Fruit fly (Drosophila melanogaster): Measurements from ENCODE around the gene Atg12.

Gene Atg12

DNA sequence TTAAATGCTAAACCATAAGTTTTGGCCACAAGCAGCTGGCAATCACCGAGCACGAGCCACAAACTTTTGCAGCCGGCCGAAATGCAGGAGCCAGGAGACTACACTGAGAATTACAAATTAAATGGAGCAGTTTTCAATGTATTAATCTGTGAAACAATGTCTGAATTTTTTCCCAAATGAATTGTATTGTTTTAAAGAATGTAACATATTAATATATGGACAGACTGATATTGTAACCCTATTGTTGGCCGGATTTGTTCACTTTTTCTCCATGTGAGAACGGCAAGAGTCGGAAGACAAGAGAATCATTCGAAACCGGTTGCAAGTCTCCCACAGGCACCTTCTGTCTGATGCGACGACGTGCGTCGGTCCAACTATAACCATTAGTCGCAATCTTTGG is 21.7 kb upstream of the Atg12 start (continued):
- peak; percentile 85 for TF ChIP-seq OdsH (GFP tag; optimal IDR thresholded peaks at IDR 0.05)
- TF ChIP-seq CG10669 (GFP tag; optimal IDR thresholded peaks at IDR 0.05): peak; percentile 86
- peak; percentile 50 for TF ChIP-seq Hr4 (GFP tag; optimal IDR thresholded peaks at IDR 0.05)
- TF ChIP-seq CG34406 (GFP tag; optimal IDR thresholded peaks at IDR 0.05): peak; percentile 85
- peak; percentile 48 for TF ChIP-seq dac (GFP tag; optimal IDR thresholded peaks at IDR 0.05)
- peak; percentile 80 for TF ChIP-seq CG9139 (GFP tag; optimal IDR thresholded peaks at IDR 0.05)
- TF ChIP-seq CG4318 (GFP tag; optimal IDR thresholded peaks at IDR 0.05): peak; percentile 17
- peak; percentile 95 for TF ChIP-seq Met (GFP tag; optimal IDR thresholded peaks at IDR 0.05)
- TF ChIP-seq dsx (GFP tag; optimal IDR thresholded peaks at IDR 0.05; ENCODE audit: poor library complexity, severe bottlenecking): peak; percentile 91
- peak; percentile 91 for TF ChIP-seq lz (GFP tag; optimal IDR thresholded peaks at IDR 0.05)
- peak; percentile 76 for TF ChIP-seq Lpt (GFP tag; optimal IDR thresholded peaks at IDR 0.05)
- peak; percentile 85 for TF ChIP-seq Ets21C (GFP tag; optimal IDR thresholded peaks at IDR 0.05)
- TF ChIP-seq vri (GFP tag; optimal IDR thresholded peaks at IDR 0.05): peak; percentile 89

- TF ChIP-seq fd59A (GFP tag; optimal IDR thresholded peaks at IDR 0.05) (no peak), CG10631 (GFP tag; optimal IDR thresholded peaks at IDR 0.05) (no peak), fkh (GFP tag; optimal IDR thresholded peaks at IDR 0.05) (peak; percentile 70), cyc (GFP tag; optimal IDR thresholded peaks at IDR 0.05) (peak; percentile 22), CG3032 (tag; optimal IDR thresholded peaks at IDR 0.05) (peak; percentile 12), CG8319 (GFP tag; optimal IDR thresholded peaks at IDR 0.05) (no peak), dsx (GFP tag; optimal IDR thresholded peaks at IDR 0.05; ENCODE audit: poor library complexity, severe bottlenecking) (no peak), CG6163 (GFP tag; IDR thresholded peaks at IDR 0.05) (no peak), pdm3 (GFP tag; optimal IDR thresholded peaks at IDR 0.05) (no peak), topi (GFP tag; optimal IDR thresholded peaks at IDR 0.05) (peak; percentile 8), Eip78C (GFP tag) (peak; percentile 21), lz (GFP tag; optimal IDR thresholded peaks at IDR 0.05) (peak; percentile 24)
Observed at dm6 chr3L:12115966-12116735, 20.6 kb upstream of the Atg12 start, which contains the start of gene vers. Gene vers, plus strand, starts transcription at chr3L:12116101.

dm6 chr3L:12118156-12118555 is 18.6 kb upstream of the Atg12 start, which contains the start of gene ssp:
Gene ssp, plus strand, starts transcription at chr3L:12118257.
- no peak for TF ChIP-seq Hr4 (GFP tag; optimal IDR thresholded peaks at IDR 0.05)
- no peak for TF ChIP-seq Sox102F (GFP tag; optimal IDR thresholded peaks at IDR 0.05)
- TF ChIP-seq Eip93F (GFP tag; optimal IDR thresholded peaks at IDR 0.05): no peak
- TF ChIP-seq CG11294 (GFP tag; IDR thresholded peaks at IDR 0.05): no peak
- no peak for TF ChIP-seq pdm3 (GFP tag; optimal IDR thresholded peaks at IDR 0.05)
- peak; percentile 17 for TF ChIP-seq esn (GFP tag; optimal IDR thresholded peaks at IDR 0.05)
- no peak for TF ChIP-seq CG7368 (GFP tag; optimal IDR thresholded peaks at IDR 0.05)
- TF ChIP-seq CG3032 (tag; optimal IDR thresholded peaks at IDR 0.05): no peak
- no peak for TF ChIP-seq Eip75B (GFP tag; optimal IDR thresholded peaks at IDR 0.05)
- TF ChIP-seq topi (GFP tag; optimal IDR thresholded peaks at IDR 0.05): no peak
- no peak for TF ChIP-seq CG6163 (GFP tag; IDR thresholded peaks at IDR 0.05)
- TF ChIP-seq CG3919 (GFP tag; optimal IDR thresholded peaks at IDR 0.05): no peak
- TF ChIP-seq net (GFP tag; optimal IDR thresholded peaks at IDR 0.05): no peak
- no peak for TF ChIP-seq CG9139 (GFP tag; optimal IDR thresholded peaks at IDR 0.05)
- TF ChIP-seq ss (GFP tag; optimal IDR thresholded peaks at IDR 0.05): no peak
- TF ChIP-seq Sox15 (GFP tag; optimal IDR thresholded peaks at IDR 0.05): no peak
- no peak for TF ChIP-seq vri (GFP tag; optimal IDR thresholded peaks at IDR 0.05)
- TF ChIP-seq CG8632 (GFP tag; optimal IDR thresholded peaks at IDR 0.05): no peak
- no peak for TF ChIP-seq CG6276 (GFP tag; optimal IDR thresholded peaks at IDR 0.05)
- TF ChIP-seq CG6792 (GFP tag; optimal IDR thresholded peaks at IDR 0.05): no peak
- no peak for TF ChIP-seq lz (GFP tag; optimal IDR thresholded peaks at IDR 0.05)
- no peak for TF ChIP-seq CG11762 (GFP tag; optimal IDR thresholded peaks at IDR 0.05; ENCODE audit: insufficient read depth)
- TF ChIP-seq CG4318 (GFP tag; optimal IDR thresholded peaks at IDR 0.05): no peak
- TF ChIP-seq fkh (GFP tag; optimal IDR thresholded peaks at IDR 0.05): peak; percentile 26
- TF ChIP-seq Eip78C (GFP tag): peak; percentile 46
